Fruit fly (Drosophila melanogaster) whole organism, embryonic: ENCODE data around the gene Mic26-27.

Experiments
- C15 ChIP-seq: fragments of 200-800 bp; sonication (Bioruptor generic); IDR thresholded peaks from 3 replicates; pipeline ENCODE4 v1.3.6; 2022; ENCODE audit warnings: missing biosample characterization, missing genetic modification characterization
- CG10321 ChIP-seq: fragments of 200-800 bp; sonication (Bioruptor generic); IDR thresholded peaks from 2 replicates; pipeline ENCODE4 v1.3.6; 2022; ENCODE audit warnings: missing biosample characterization, missing genetic modification characterization
- CG1832 ChIP-seq: fragments of 200-800 bp; sonication (Bioruptor generic); optimal IDR thresholded peaks from 2 replicates; lab custom pipeline; 2017; ENCODE audit warnings: missing biosample characterization, mild to moderate bottlenecking, missing genetic modification characterization, inconsistent platforms
- CG18599 ChIP-seq: fragments of 200-800 bp; sonication (Bioruptor generic); optimal IDR thresholded peaks from 3 replicates; lab custom pipeline; 2017; ENCODE audit warnings: missing biosample characterization, missing genetic modification characterization, mild to moderate bottlenecking, moderate library complexity, missing genetic modification reagents
- CG30403 ChIP-seq: fragments of 200-800 bp; sonication (Bioruptor generic); optimal IDR thresholded peaks from 3 replicates; lab custom pipeline; 2016; ENCODE audit warnings: missing biosample characterization, missing genetic modification characterization
- CG31388 ChIP-seq: fragments of 200-800 bp; sonication (Bioruptor generic); optimal IDR thresholded peaks from 2 replicates; lab custom pipeline; 2016; ENCODE audit warnings: missing biosample characterization, missing genetic modification characterization
- CG4707 ChIP-seq: fragments of 200-800 bp; sonication (Bioruptor generic); optimal IDR thresholded peaks from 2 replicates; lab custom pipeline; 2018; ENCODE audit warnings: missing biosample characterization, mild to moderate bottlenecking, missing genetic modification characterization, moderate library complexity
- CG7372 ChIP-seq: fragments of 200-800 bp; sonication (Bioruptor generic); IDR thresholded peaks from 2 replicates; pipeline ENCODE4 v1.3.6; 2022; ENCODE audit warnings: missing biosample characterization, missing genetic modification characterization
- CG7745 ChIP-seq: fragments of 200-800 bp; sonication (Bioruptor generic); optimal IDR thresholded peaks from 2 replicates; lab custom pipeline; 2018; ENCODE audit warnings: missing biosample characterization, mild to moderate bottlenecking, missing genetic modification characterization, moderate library complexity
- CG8765 ChIP-seq: fragments of 200-800 bp; sonication (Bioruptor generic); IDR thresholded peaks from 2 replicates; pipeline ENCODE4 v1.3.6; 2022; ENCODE audit warnings: missing biosample characterization, missing genetic modification characterization
- CG9876 ChIP-seq: fragments of 200-800 bp; sonication (Bioruptor generic); optimal IDR thresholded peaks from 2 replicates; lab custom pipeline; 2016; ENCODE audit warnings: missing biosample characterization, missing genetic modification characterization
- CkIIα-i1 ChIP-seq: fragments of 200-800 bp; sonication (Bioruptor generic); IDR thresholded peaks from 2 replicates; pipeline ENCODE4 v1.3.6; 2022; ENCODE audit warnings: missing biosample characterization, missing genetic modification characterization
- D19A ChIP-seq: fragments of 200-800 bp; optimal IDR thresholded peaks from 3 replicates; lab custom pipeline; 2019; ENCODE audit warnings: missing biosample characterization, mild to moderate bottlenecking, missing genetic modification characterization, moderate library complexity
- Dad ChIP-seq: fragments of 200-800 bp; sonication (Bioruptor generic); optimal IDR thresholded peaks from 3 replicates; lab custom pipeline; 2016; ENCODE audit warnings: missing biosample characterization, missing genetic modification characterization
- HLH4C ChIP-seq: fragments of 200-800 bp; sonication (Bioruptor generic); IDR thresholded peaks from 3 replicates; pipeline ENCODE4 v1.3.6; 2022; ENCODE audit warnings: missing biosample characterization, missing genetic modification characterization; ENCODE audit not compliant: partially characterized antibody
- HLHmδ ChIP-seq: fragments of 200-800 bp; sonication (Bioruptor generic); optimal IDR thresholded peaks from 2 replicates; lab custom pipeline; 2018; ENCODE audit warnings: missing biosample characterization, mild to moderate bottlenecking, missing genetic modification characterization, moderate library complexity
- Hmr ChIP-seq: fragments of 200-800 bp; sonication (Bioruptor generic); optimal IDR thresholded peaks from 3 replicates; lab custom pipeline; 2017; ENCODE audit warnings: mild to moderate bottlenecking, missing biosample characterization, missing genetic modification reagents, missing genetic modification characterization
- Lhr ChIP-seq: fragments of 200-800 bp; sonication (Bioruptor generic); optimal IDR thresholded peaks from 3 replicates; lab custom pipeline; 2017; ENCODE audit warnings: mild to moderate bottlenecking, missing biosample characterization, missing genetic modification reagents, missing genetic modification characterization
- Nf-YC ChIP-seq: fragments of 200-800 bp; optimal IDR thresholded peaks from 3 replicates; lab custom pipeline; 2019; ENCODE audit warnings: missing biosample characterization, mild to moderate bottlenecking, missing genetic modification characterization, moderate library complexity
- Pdp1 ChIP-seq, 2 experiments: fragments of 200-800 bp; sonication (Bioruptor generic); optimal IDR thresholded peaks; 3 replicates each; lab custom pipeline; 2016; ENCODE audit warnings: missing biosample characterization in 2 of 2, missing genetic modification characterization in 2 of 2, mild to moderate bottlenecking in 1 of 2, moderate library complexity in 1 of 2
- Ptx1 ChIP-seq: fragments of 200-800 bp; sonication (Bioruptor generic); IDR thresholded peaks from 2 replicates; pipeline ENCODE4 v1.3.6; 2022; ENCODE audit warnings: missing biosample characterization, missing genetic modification characterization
- Trl ChIP-seq, 3 experiments: fragments of >200 bp in 2 of 3; fragments of 200-800 bp in 1 of 3; sonication (Bioruptor generic) in 1 of 3; optimal IDR thresholded peaks; 2 replicates in 1 of 3; 3 replicates in 2 of 3; lab custom pipeline; 2016 to 2017; ENCODE audit warnings: missing biosample characterization in 1 of 3, missing genetic modification characterization in 1 of 3
- YL-1 ChIP-seq: fragments of 200-800 bp; sonication (Bioruptor generic); optimal IDR thresholded peaks from 3 replicates; lab custom pipeline; 2017; ENCODE audit warnings: missing biosample characterization, mild to moderate bottlenecking, missing genetic modification characterization
- ase ChIP-seq: fragments of 200-800 bp; sonication (Bioruptor generic); IDR thresholded peaks from 3 replicates; pipeline ENCODE4 v1.3.6; 2022; ENCODE audit warnings: missing biosample characterization, missing genetic modification characterization
- bsh ChIP-seq, 2 experiments: fragments of 200-800 bp; sonication (Bioruptor generic); optimal IDR thresholded peaks; 2 replicates each; lab custom pipeline; 2017 to 2018; ENCODE audit warnings: mild to moderate bottlenecking in 2 of 2, missing biosample characterization in 2 of 2, missing genetic modification characterization in 2 of 2, moderate library complexity in 1 of 2
- chinmo ChIP-seq: fragments of 200-800 bp; sonication (Bioruptor generic); IDR thresholded peaks from 4 replicates; pipeline ENCODE4 v1.3.6; 2022; ENCODE audit warnings: missing biosample characterization, missing genetic modification characterization; ENCODE audit not compliant: partially characterized antibody
- corto ChIP-seq: fragments of 200-800 bp; sonication (Bioruptor generic); optimal IDR thresholded peaks from 2 replicates; lab custom pipeline; 2016; ENCODE audit warnings: missing biosample characterization, mild to moderate bottlenecking, missing genetic modification characterization, moderate library complexity
- dati ChIP-seq: fragments of 200-800 bp; sonication (Bioruptor generic); IDR thresholded peaks from 2 replicates; pipeline ENCODE4 v1.3.6; 2022; ENCODE audit warnings: missing biosample characterization, missing genetic modification characterization
- dysf ChIP-seq: fragments of 200-800 bp; sonication (Bioruptor generic); IDR thresholded peaks from 3 replicates; pipeline ENCODE4 v1.3.6; 2022; ENCODE audit warnings: missing biosample characterization, missing genetic modification characterization
- eve ChIP-seq, 2 experiments: fragments of >200 bp; optimal IDR thresholded peaks; 2 replicates each; lab custom pipeline; 2017; ENCODE audit warnings: missing biosample characterization in 2 of 2, missing genetic modification characterization in 2 of 2
- ewg ChIP-seq: fragments of 200-800 bp; sonication (Bioruptor generic); optimal IDR thresholded peaks from 3 replicates; lab custom pipeline; 2017; ENCODE audit warnings: mild to moderate bottlenecking, missing biosample characterization, missing genetic modification reagents, missing genetic modification characterization
- eyg ChIP-seq: fragments of 200-800 bp; sonication (Bioruptor generic); optimal IDR thresholded peaks from 3 replicates; lab custom pipeline; 2016; ENCODE audit warnings: missing biosample characterization, missing genetic modification characterization
- gce ChIP-seq: fragments of 200-800 bp; sonication (Bioruptor generic); IDR thresholded peaks from 3 replicates; pipeline ENCODE4 v1.3.6; 2022; ENCODE audit warnings: missing biosample characterization, missing genetic modification characterization
- kay ChIP-seq: fragments of 200-800 bp; sonication (Bioruptor generic); optimal IDR thresholded peaks from 2 replicates; lab custom pipeline; 2016; ENCODE audit warnings: missing biosample characterization, missing genetic modification characterization
- maf-S ChIP-seq: fragments of 200-800 bp; sonication (Bioruptor generic); optimal IDR thresholded peaks from 2 replicates; lab custom pipeline; 2016; ENCODE audit warnings: missing biosample characterization, missing genetic modification characterization
- p53 ChIP-seq: fragments of 200-800 bp; sonication (Bioruptor generic); optimal IDR thresholded peaks from 2 replicates; lab custom pipeline; 2016; ENCODE audit warnings: missing biosample characterization, missing genetic modification characterization
- peb ChIP-seq: fragments of 200-800 bp; sonication (Bioruptor generic); IDR thresholded peaks from 2 replicates; pipeline ENCODE4 v1.3.6; 2022; ENCODE audit warnings: missing biosample characterization, missing genetic modification characterization
- pfk ChIP-seq: fragments of 200-800 bp; sonication (Bioruptor generic); optimal IDR thresholded peaks from 2 replicates; lab custom pipeline; 2018; ENCODE audit warnings: missing biosample characterization, mild to moderate bottlenecking, missing genetic modification characterization, moderate library complexity
- pros ChIP-seq: fragments of 200-800 bp; sonication (Bioruptor generic); optimal IDR thresholded peaks from 3 replicates; lab custom pipeline; 2019; ENCODE audit warnings: missing biosample characterization, mild to moderate bottlenecking, missing genetic modification characterization, moderate library complexity
- sd ChIP-seq: fragments of 200-800 bp; sonication (Bioruptor generic); optimal IDR thresholded peaks from 3 replicates; lab custom pipeline; 2018; ENCODE audit warnings: missing biosample characterization, mild to moderate bottlenecking, missing genetic modification characterization, moderate library complexity
- slp2 ChIP-seq: fragments of 200-800 bp; sonication (Bioruptor generic); optimal IDR thresholded peaks from 2 replicates; lab custom pipeline; 2016; ENCODE audit warnings: missing biosample characterization, missing genetic modification characterization
- sug ChIP-seq: fragments of 200-800 bp; optimal IDR thresholded peaks from 2 replicates; lab custom pipeline; 2019; ENCODE audit warnings: missing biosample characterization, mild to moderate bottlenecking, missing genetic modification characterization, moderate library complexity
- twi ChIP-seq: fragments of 200-800 bp; optimal IDR thresholded peaks from 2 replicates; lab custom pipeline; 2019; ENCODE audit warnings: missing biosample characterization, mild to moderate bottlenecking, missing genetic modification characterization, moderate library complexity
- unpg ChIP-seq: fragments of 200-800 bp; sonication (Bioruptor generic); optimal IDR thresholded peaks from 3 replicates; lab custom pipeline; 2018; ENCODE audit warnings: missing biosample characterization, mild to moderate bottlenecking, missing genetic modification characterization, moderate library complexity

The Mic26-27 gene

DNA sequence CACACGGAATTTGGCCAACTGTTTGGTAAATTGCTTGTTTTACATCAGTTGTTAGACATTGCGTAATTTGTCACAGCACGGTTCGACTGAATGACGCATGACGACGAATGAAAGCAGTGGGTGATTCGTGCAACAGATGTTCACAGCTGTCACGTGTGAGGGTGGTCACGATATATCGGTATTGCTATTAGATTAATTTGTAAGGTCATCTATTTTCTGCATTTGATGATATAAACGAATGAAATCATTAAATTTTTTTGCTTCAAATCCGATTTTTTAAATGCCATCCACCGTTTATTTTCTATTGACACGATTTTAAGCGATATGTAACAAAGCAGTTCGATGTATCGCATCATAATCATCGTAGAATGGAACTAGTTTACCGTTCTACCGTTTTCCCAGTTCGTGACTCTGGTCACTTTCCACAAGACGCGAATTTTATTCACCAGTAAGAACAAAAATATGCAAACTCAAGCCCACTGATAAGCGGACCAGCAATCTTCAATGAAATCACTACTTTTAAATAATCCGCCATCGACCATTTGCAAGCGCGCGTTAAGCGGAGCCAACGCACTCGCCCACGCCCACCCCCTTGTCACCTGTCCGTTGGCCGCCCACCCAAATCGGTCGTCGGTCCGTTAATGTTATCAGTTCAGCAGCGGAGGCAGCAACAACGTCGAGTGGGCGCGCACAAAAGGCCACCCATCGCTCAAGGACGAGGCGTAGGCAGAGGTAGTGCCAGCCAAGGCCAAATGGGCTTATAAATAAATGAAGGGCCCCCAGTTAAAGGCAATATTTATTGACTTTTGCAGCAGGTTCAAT lies at the start of gene Mic26-27, which contains the start of gene CG5916 (continued):
- TF ChIP-seq CG7372 (GFP tag; lab: Robert Waterston, UW) (peak; percentile 59), maf-S (GFP tag; lab: Kevin White, UChicago) (peak; percentile 61), Ptx1 (peak; percentile 90), CG18599 (GFP tag; lab: Kevin White, UChicago) (no peak), ase (GFP tag; lab: Robert Waterston, UW) (peak; percentile 83), Nf-YC (peak; percentile 63), D19A (tag; lab: Kevin White, UChicago) (no peak), gce (GFP tag; lab: Robert Waterston, UW) (0 out of 3 replicates have a peak, but pooled peaks have one; percentile 20), bsh (GFP tag; optimal IDR thresholded peaks at IDR 0.05; lab: Kevin White, UChicago) (peak in 1 of 2 experiments; percentile 65), corto (GFP tag; lab: Kevin White, UChicago) (peak; percentile 57), Hmr (peak; percentile 80), unpg (GFP tag; lab: Kevin White, UChicago) (peak; percentile 60), Lhr (GFP tag; lab: Kevin White, UChicago) (peak; percentile 76), CG10321 (GFP tag; lab: Robert Waterston, UW) (no peak), sug (tag; lab: Kevin White, UChicago) (no peak), CkIIα-i1 (GFP tag; lab: Robert Waterston, UW) (no peak), eve (GFP tag; optimal IDR thresholded peaks at IDR 0.05; lab: Kevin White, UChicago) (no peak), ewg (GFP tag; lab: Kevin White, UChicago) (peak; percentile 79), HLH4C (GFP tag; lab: Robert Waterston, UW) (peak; percentile 100), C15 (GFP tag; lab: Robert Waterston, UW) (no peak), Trl (optimal IDR thresholded peaks at IDR 0.05; lab: Kevin White, UChicago) (peak in 1 of 2 experiments; percentile 0), Trl (GFP tag; optimal IDR thresholded peaks at IDR 0.05; lab: Kevin White, UChicago) (peak; percentile 85), dysf (GFP tag; lab: Robert Waterston, UW) (peak; percentile 93), p53 (GFP tag; lab: Kevin White, UChicago) (peak; percentile 68), kay (GFP tag; lab: Kevin White, UChicago) (peak; percentile 91), pros (no peak), pfk (GFP tag; lab: Kevin White, UChicago) (no peak), Dad (peak; percentile 64), HLHmδ (no peak), CG8765 (peak; percentile 86; the same call in 1 of the 2 replicates), eyg (GFP tag; lab: Kevin White, UChicago) (peak; percentile 67), CG1832 (no peak), YL-1 (peak; percentile 79), peb (peak; percentile 49; the same call in 1 of the 2 replicates), sd (tag; lab: Kevin White, UChicago) (peak; percentile 52), twi (tag; lab: Kevin White, UChicago) (peak; percentile 85), CG31388 (GFP tag; lab: Kevin White, UChicago) (no peak), CG7745 (tag; lab: Kevin White, UChicago) (no peak), CG4707 (GFP tag; lab: Kevin White, UChicago) (no peak), Pdp1 (GFP tag; optimal IDR thresholded peaks at IDR 0.05; lab: Kevin White, UChicago) (peak; percentile 76 to 100), slp2 (GFP tag; lab: Kevin White, UChicago) (peak; percentile 69), CG9876 (GFP tag; lab: Kevin White, UChicago) (peak; percentile 96), CG30403 (GFP tag; lab: Kevin White, UChicago) (peak; percentile 93), dati (GFP tag; lab: Robert Waterston, UW) (no peak), chinmo (GFP tag; lab: Robert Waterston, UW) (peak; percentile 94; the same call in 2 of the 4 replicates)
